Worm (Caenorhabditis elegans) whole organism, young adult: ENCODE data around the gene srh-146.
"Not testable (repeated sequence)": the region's sequence is repeated elsewhere in the genome, so short reads cannot be mapped to it uniquely, and the experiment has no call there.

Experiments used
- B0035.1 ChIP-seq: sonication (generic microtip); optimal IDR thresholded peaks from 2 replicates; lab custom pipeline; 2016; ENCODE audit warnings: missing genetic modification characterization, mild to moderate bottlenecking, missing compliant biosample characterization, missing genotype, missing genetic modification reagents
- C06A6.2 ChIP-seq: fragments of 200-800 bp; sonication (Bioruptor generic); conservative IDR thresholded peaks from 2 replicates; pipeline ENCODE4 v1.3.6; 2022; ENCODE audit warnings: missing genetic modification characterization, missing compliant biosample characterization
- F23B12.7 ChIP-seq: sonication (generic microtip); optimal IDR thresholded peaks from 2 replicates; lab custom pipeline; 2017; ENCODE audit warnings: missing genetic modification characterization, mild to moderate bottlenecking, missing compliant biosample characterization, antibody characterized with exemption, moderate library complexity; ENCODE audit not compliant: insufficient read depth
- F39B2.1 ChIP-seq: fragments of 200-800 bp; sonication (Bioruptor generic); IDR thresholded peaks from 2 replicates; pipeline ENCODE4 v1.3.6; 2022; ENCODE audit warnings: missing genetic modification reagents, missing genetic modification characterization, missing compliant biosample characterization
- F49E8.2 ChIP-seq: sonication (generic microtip); optimal IDR thresholded peaks from 3 replicates; lab custom pipeline; 2017; ENCODE audit warnings: missing genetic modification characterization, mild to moderate bottlenecking, missing compliant biosample characterization, antibody characterized with exemption, moderate library complexity; ENCODE audit not compliant: insufficient read depth
- F52B5.7 ChIP-seq: sonication (generic microtip); optimal IDR thresholded peaks from 2 replicates; lab custom pipeline; 2016; ENCODE audit warnings: mild to moderate bottlenecking, missing genetic modification characterization, missing compliant biosample characterization
- K11D2.4 ChIP-seq: fragments of 200-800 bp; sonication (Bioruptor generic); IDR thresholded peaks from 2 replicates; pipeline ENCODE4 v1.3.6; 2022; ENCODE audit warnings: missing genetic modification reagents, missing genetic modification characterization, missing compliant biosample characterization
- T07F8.4 ChIP-seq: sonication (generic microtip); optimal IDR thresholded peaks from 2 replicates; lab custom pipeline; 2016; ENCODE audit warnings: mild to moderate bottlenecking, missing genetic modification characterization, moderate library complexity, missing compliant biosample characterization
- T26A5.8 ChIP-seq: sonication (generic microtip); optimal IDR thresholded peaks from 2 replicates; lab custom pipeline; 2016; ENCODE audit warnings: missing genetic modification characterization, missing compliant biosample characterization
- Y53G8AR.9 ChIP-seq: fragments of 200-800 bp; sonication (Bioruptor generic); conservative IDR thresholded peaks from 2 replicates; pipeline ENCODE4 v1.3.6; 2022; ENCODE audit warnings: missing genetic modification reagents, missing genetic modification characterization, missing compliant biosample characterization
- Y56A3A.18 ChIP-seq: fragments of 200-800 bp; sonication (Bioruptor generic); IDR thresholded peaks from 2 replicates; pipeline ENCODE4 v1.3.6; 2022; ENCODE audit warnings: missing genetic modification reagents, missing genetic modification characterization, missing compliant biosample characterization
- Y79H2A.3 ChIP-seq: fragments of 200-800 bp; sonication (Bioruptor generic); conservative IDR thresholded peaks from 2 replicates; pipeline ENCODE4 v1.3.6; 2022; ENCODE audit warnings: missing genetic modification reagents, missing genetic modification characterization, missing compliant biosample characterization
- Y95B8A.8 ChIP-seq: fragments of 200-800 bp; sonication (Bioruptor generic); IDR thresholded peaks from 2 replicates; pipeline ENCODE4 v1.3.6; 2022; ENCODE audit warnings: missing genetic modification reagents, missing genetic modification characterization, missing compliant biosample characterization
- ZK185.1 ChIP-seq: sonication (generic microtip); optimal IDR thresholded peaks from 2 replicates; lab custom pipeline; 2016; ENCODE audit warnings: mild to moderate bottlenecking, missing genetic modification characterization, missing compliant biosample characterization; ENCODE audit not compliant: poor library complexity, severe bottlenecking
- attf-5 ChIP-seq: fragments of 200-800 bp; sonication (Bioruptor generic); optimal IDR thresholded peaks from 2 replicates; lab custom pipeline; 2018; ENCODE audit warnings: mild to moderate bottlenecking, missing genetic modification characterization, missing compliant biosample characterization
- ceh-27 ChIP-seq: fragments of 200-800 bp; sonication (Bioruptor generic); optimal IDR thresholded peaks from 2 replicates; lab custom pipeline; 2018; ENCODE audit warnings: mild to moderate bottlenecking, missing genetic modification characterization, moderate library complexity, missing compliant biosample characterization
- dpff-1 ChIP-seq: sonication (generic microtip); optimal IDR thresholded peaks from 2 replicates; lab custom pipeline; 2017; ENCODE audit warnings: mild to moderate bottlenecking, missing genetic modification characterization, missing compliant biosample characterization
- efl-1 ChIP-seq: fragments of 150-350 bp; optimal IDR thresholded peaks from 2 replicates; lab custom pipeline; 2014; ENCODE audit warnings: missing biosample characterization, missing genetic modification reagents, missing genetic modification characterization
- egl-18 ChIP-seq: fragments of 200-800 bp; sonication (Bioruptor generic); IDR thresholded peaks from 2 replicates; pipeline ENCODE4 v1.3.6; 2022; ENCODE audit warnings: missing genetic modification reagents, missing genetic modification characterization, missing compliant biosample characterization
- fkh-3 ChIP-seq: sonication (generic microtip); optimal IDR thresholded peaks from 2 replicates; lab custom pipeline; 2016; ENCODE audit warnings: mild to moderate bottlenecking, missing genetic modification characterization, missing compliant biosample characterization
- hrde-1 ChIP-seq: sonication (generic microtip); optimal IDR thresholded peaks from 2 replicates; lab custom pipeline; 2016; ENCODE audit warnings: missing genetic modification characterization, mild to moderate bottlenecking, missing compliant biosample characterization, moderate library complexity, missing genotype, missing genetic modification reagents, borderline replicate concordance
- let-526 ChIP-seq: fragments of 200-800 bp; sonication (Bioruptor generic); IDR thresholded peaks from 2 replicates; pipeline ENCODE4 v1.3.6; 2022; ENCODE audit warnings: missing genetic modification reagents, missing genetic modification characterization, missing compliant biosample characterization
- lin-54 ChIP-seq: fragments of 200-800 bp; sonication (Bioruptor generic); optimal IDR thresholded peaks from 2 replicates; lab custom pipeline; 2018; ENCODE audit warnings: mild to moderate bottlenecking, missing genetic modification characterization, missing compliant biosample characterization
- madf-3 ChIP-seq: fragments of 200-800 bp; sonication (Bioruptor generic); IDR thresholded peaks from 2 replicates; pipeline ENCODE4 v1.3.6; 2022; ENCODE audit warnings: missing genetic modification reagents, missing genetic modification characterization, missing compliant biosample characterization
- madf-6 ChIP-seq: fragments of 200-800 bp; sonication (Bioruptor generic); IDR thresholded peaks from 2 replicates; pipeline ENCODE4 v1.3.6; 2022; ENCODE audit warnings: missing genetic modification reagents, missing genetic modification characterization, missing compliant biosample characterization
- mxl-1 ChIP-seq: sonication (generic microtip); optimal IDR thresholded peaks from 2 replicates; lab custom pipeline; 2016; ENCODE audit warnings: missing genetic modification characterization, missing compliant biosample characterization
- nfya-2 ChIP-seq: fragments of 200-800 bp; sonication (Bioruptor generic); IDR thresholded peaks from 2 replicates; pipeline ENCODE4 v1.3.6; 2022; ENCODE audit warnings: missing genetic modification reagents, missing genetic modification characterization, missing compliant biosample characterization
- nhr-27 ChIP-seq: fragments of 200-800 bp; sonication (Bioruptor generic); optimal IDR thresholded peaks from 2 replicates; lab custom pipeline; 2018; ENCODE audit warnings: mild to moderate bottlenecking, missing genetic modification characterization, moderate library complexity, missing compliant biosample characterization
- snpc-3.4 ChIP-seq: sonication (generic microtip); optimal IDR thresholded peaks from 2 replicates; lab custom pipeline; 2017; ENCODE audit warnings: missing genetic modification characterization, mild to moderate bottlenecking, missing compliant biosample characterization, antibody characterized with exemption, moderate library complexity, missing genotype, missing genetic modification reagents
- tbp1 ChIP-seq: fragments of 200-800 bp; sonication (Bioruptor generic); optimal IDR thresholded peaks from 2 replicates; lab custom pipeline; 2018; ENCODE audit warnings: mild to moderate bottlenecking, missing genetic modification characterization, missing compliant biosample characterization
- tlf-1 ChIP-seq: fragments of 200-800 bp; sonication (Bioruptor generic); optimal IDR thresholded peaks from 2 replicates; lab custom pipeline; 2018; ENCODE audit warnings: mild to moderate bottlenecking, missing genetic modification characterization, missing compliant biosample characterization
- xnd-1 ChIP-seq: sonication (generic microtip); optimal IDR thresholded peaks from 2 replicates; lab custom pipeline; 2016; ENCODE audit warnings: missing genotype, missing genetic modification reagents, missing genetic modification characterization, missing compliant biosample characterization
- ztf-28 ChIP-seq: fragments of 200-800 bp; sonication (Bioruptor generic); IDR thresholded peaks from 2 replicates; pipeline ENCODE4 v1.3.6; 2022; ENCODE audit warnings: missing genetic modification reagents, missing genetic modification characterization, missing compliant biosample characterization

Gene srh-146

ce11 chrV:2942247-2942646, 28.2 kb downstream of the srh-146 start:
- no peak for TF ChIP-seq ztf-28 (GFP tag; lab: Robert Waterston, UW)
- TF ChIP-seq efl-1 (GFP tag; lab: Kevin White, UChicago), result no peak
- TF ChIP-seq egl-18 (GFP tag; lab: Robert Waterston, UW), result no peak
- TF ChIP-seq ZK185.1 (tag; lab: Kevin White, UChicago), result no peak
- TF ChIP-seq tbp1 (GFP tag; lab: Kevin White, UChicago), result no peak
- TF ChIP-seq Y79H2A.3, result no peak
- no peak for TF ChIP-seq F39B2.1 (GFP tag; lab: Robert Waterston, UW)
- TF ChIP-seq hrde-1 (tag; lab: Kevin White, UChicago), result no peak
- no peak for TF ChIP-seq T07F8.4 (tag; lab: Kevin White, UChicago)
- TF ChIP-seq attf-5 (GFP tag; lab: Kevin White, UChicago), result no peak
- TF ChIP-seq F23B12.7 (tag; lab: Kevin White, UChicago), result no peak

- no peak for TF ChIP-seq B0035.1 (tag; lab: Kevin White, UChicago)
- TF ChIP-seq F49E8.2, result no peak
- no peak for TF ChIP-seq dpff-1
- TF ChIP-seq mxl-1 (tag; lab: Kevin White, UChicago), result no peak
- no peak for TF ChIP-seq ceh-27 (GFP tag; lab: Kevin White, UChicago)
- no peak for TF ChIP-seq nfya-2 (GFP tag; lab: Robert Waterston, UW)
- TF ChIP-seq Y53G8AR.9 (GFP tag; lab: Robert Waterston, UW), result no peak
- no peak for TF ChIP-seq xnd-1
- no peak for TF ChIP-seq madf-3 (GFP tag; lab: Robert Waterston, UW)
- no peak for TF ChIP-seq lin-54
- no peak for TF ChIP-seq Y56A3A.18 (GFP tag; lab: Robert Waterston, UW)
These were observed 29.8 kb downstream of the srh-146 start, which contains the start of gene srw-137 for ce11 chrV:2943859-2944258. Gene srw-137 (minus strand): TSS chrV:2943959.

- TF ChIP-seq F49E8.2, result no peak
- TF ChIP-seq Y53G8AR.9 (GFP tag; lab: Robert Waterston, UW), result no peak
- TF ChIP-seq fkh-3, result no peak
These were observed 31.6 kb downstream of the srh-146 start, which contains the start of gene srh-87 for ce11 chrV:2945602-2946001. Gene srh-87 (minus strand): TSS chrV:2945702.

- not testable (repeated sequence) for TF ChIP-seq let-526 (GFP tag; lab: Robert Waterston, UW); Y79H2A.3; madf-6
These were observed 38.1 kb downstream of the srh-146 start, which contains the start of gene srw-122 for ce11 chrV:2952102-2952501. Gene srw-122 (minus strand): TSS chrV:2952202.

DNA sequence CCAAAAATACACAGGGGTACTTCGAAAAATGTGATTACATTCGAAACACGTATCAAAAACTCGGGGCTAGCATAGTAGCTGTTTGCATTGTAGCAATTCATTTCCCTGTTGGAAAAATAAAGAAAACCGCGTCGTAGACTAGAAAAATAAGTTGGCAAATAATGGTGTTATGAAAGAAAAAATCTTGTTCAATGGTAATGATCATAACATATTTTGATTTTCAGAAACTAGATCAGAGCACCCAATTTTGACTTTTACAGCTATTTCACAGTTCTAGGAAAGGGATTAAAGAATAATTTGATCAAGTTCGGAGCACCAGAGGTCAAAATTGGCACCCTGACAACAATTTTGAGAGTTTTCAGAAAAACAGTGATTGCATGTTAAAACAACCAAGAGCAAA, 41.3 kb downstream of the srh-146 start, which contains the start of gene srh-248:
srh-248 (minus strand) TSS at position 101 of the 400 bp plus-strand sequence.
- TF ChIP-seq B0035.1 (tag; lab: Kevin White, UChicago); Y79H2A.3; Y95B8A.8: not testable (repeated sequence)

DNA sequence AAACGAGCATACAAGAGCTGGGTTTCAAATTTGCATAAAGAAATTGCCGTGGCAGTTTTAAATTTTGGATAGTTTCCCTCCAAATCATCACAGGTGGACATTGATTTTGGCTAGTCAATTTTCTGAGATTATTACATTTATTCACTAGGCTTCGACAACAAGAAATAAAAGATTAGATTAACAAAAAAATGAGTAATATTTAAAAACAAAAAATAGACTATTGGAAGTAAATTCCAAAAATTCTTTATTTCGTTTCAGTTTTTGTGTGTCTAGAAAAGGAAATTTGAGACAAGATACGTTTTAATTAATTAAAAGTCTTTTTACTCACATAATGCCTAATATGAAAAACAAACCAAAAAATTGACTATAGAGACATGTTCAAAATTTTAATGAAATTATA, 44.2 kb downstream of the srh-146 start, which contains the start of gene srw-142:
srw-142 (minus strand) TSS at position 101 of the 400 bp plus-strand sequence.
- no peak for TF ChIP-seq K11D2.4 (GFP tag; lab: Robert Waterston, UW)
- no peak for TF ChIP-seq C06A6.2 (GFP tag; lab: Robert Waterston, UW)
- TF ChIP-seq tlf-1 (GFP tag; lab: Kevin White, UChicago), result no peak
- TF ChIP-seq madf-6, result no peak
- TF ChIP-seq F49E8.2, result no peak
- no peak for TF ChIP-seq snpc-3.4 (tag; lab: Kevin White, UChicago)
- TF ChIP-seq Y79H2A.3, result no peak
- no peak for TF ChIP-seq mxl-1 (tag; lab: Kevin White, UChicago)
- TF ChIP-seq nhr-27, result no peak
- no peak for TF ChIP-seq F52B5.7
- TF ChIP-seq T26A5.8, result no peak
- no peak for TF ChIP-seq let-526 (GFP tag; lab: Robert Waterston, UW)
- TF ChIP-seq, all 124 proteins: peak for 0
